Worm (Caenorhabditis elegans) whole organism, L1 larva: ENCODE results near the gene Y75B7AL.2.

Experiments used
- C34B4.2 ChIP-seq: sonication (generic microtip); optimal IDR thresholded peaks from 2 replicates; lab custom pipeline; 2017; ENCODE audit warnings: mild to moderate bottlenecking, missing genetic modification characterization, missing compliant biosample characterization
- F16B12.6 ChIP-seq: fragments of 150-350 bp; optimal IDR thresholded peaks from 2 replicates; lab custom pipeline; 2014; ENCODE audit warnings: missing biosample characterization, missing genetic modification characterization
- alr-1 ChIP-seq: fragments of 200-800 bp; sonication (Bioruptor generic); optimal IDR thresholded peaks from 2 replicates; lab custom pipeline; 2018; ENCODE audit warnings: borderline replicate concordance, mild to moderate bottlenecking, missing genetic modification characterization, missing compliant biosample characterization
- ceh-82 ChIP-seq, 3 experiments: fragments of 150-350 bp in 1 of 3; sonication (generic microtip) in 2 of 3; optimal IDR thresholded peaks; 2 replicates each; lab custom pipeline; 2014 to 2017; ENCODE audit warnings: missing biosample characterization in 3 of 3, missing genetic modification characterization in 3 of 3
- ces-1 ChIP-seq: fragments of 150-350 bp; optimal IDR thresholded peaks from 2 replicates; lab custom pipeline; 2014; ENCODE audit warnings: missing biosample characterization, missing genetic modification reagents, missing genetic modification characterization
- dpl-1 ChIP-seq, 3 experiments: fragments of 150-350 bp in 2 of 3; sonication (generic microtip) in 1 of 3; optimal IDR thresholded peaks; 2 replicates each; lab custom pipeline; 2014 to 2017; ENCODE audit warnings: missing biosample characterization in 3 of 3, missing genetic modification characterization in 3 of 3, missing genetic modification reagents in 3 of 3
- dsc-1 ChIP-seq: sonication (generic microtip); optimal IDR thresholded peaks from 2 replicates; lab custom pipeline; 2016; ENCODE audit warnings: mild to moderate bottlenecking, missing genetic modification characterization, missing compliant biosample characterization
- egl-27 ChIP-seq, 2 experiments: fragments of 150-350 bp in 1 of 2; sonication (generic microtip); optimal IDR thresholded peaks; 3 replicates each; lab custom pipeline; 2017 to 2018; ENCODE audit warnings: missing biosample characterization in 2 of 2, missing genetic modification characterization in 2 of 2, missing genetic modification reagents in 2 of 2
- ets-5 ChIP-seq: fragments of 200-800 bp; sonication (Bioruptor generic); IDR thresholded peaks from 2 replicates; pipeline ENCODE4 v1.3.6; 2022; ENCODE audit warnings: missing genetic modification characterization, missing compliant biosample characterization
- fkh-10 ChIP-seq: sonication (generic microtip); optimal IDR thresholded peaks from 2 replicates; lab custom pipeline; 2017; ENCODE audit warnings: missing biosample characterization, missing genetic modification reagents, missing genetic modification characterization
- fkh-4 ChIP-seq: sonication (generic microtip); optimal IDR thresholded peaks from 2 replicates; lab custom pipeline; 2016; ENCODE audit warnings: missing compliant biosample characterization, missing genetic modification characterization, borderline replicate concordance
- fkh-8 ChIP-seq: sonication (generic microtip); optimal IDR thresholded peaks from 2 replicates; lab custom pipeline; 2016; ENCODE audit warnings: mild to moderate bottlenecking, missing genetic modification characterization, missing compliant biosample characterization
- hlh-17 ChIP-seq: fragments of 200-800 bp; sonication (Bioruptor generic); optimal IDR thresholded peaks from 2 replicates; lab custom pipeline; 2018; ENCODE audit warnings: missing genetic modification characterization, mild to moderate bottlenecking, missing compliant biosample characterization, moderate library complexity, borderline replicate concordance
- hlh-4 ChIP-seq: sonication (generic microtip); optimal IDR thresholded peaks from 2 replicates; lab custom pipeline; 2016; ENCODE audit warnings: mild to moderate bottlenecking, missing genetic modification characterization, missing compliant biosample characterization
- hpl-2 ChIP-seq: fragments of 150-350 bp; optimal IDR thresholded peaks from 2 replicates; lab custom pipeline; 2014; ENCODE audit warnings: missing biosample characterization, missing genetic modification reagents, missing genetic modification characterization
- isw-1 ChIP-seq: fragments of 200-800 bp; sonication (Bioruptor generic); IDR thresholded peaks from 2 replicates; pipeline ENCODE4 v1.3.6; 2022; ENCODE audit warnings: missing genetic modification characterization, missing compliant biosample characterization
- lin-13 ChIP-seq: fragments of 150-350 bp; optimal IDR thresholded peaks from 2 replicates; lab custom pipeline; 2014; ENCODE audit warnings: missing biosample characterization, missing genetic modification reagents, missing genetic modification characterization
- lin-14 ChIP-seq: fragments of 200-800 bp; sonication (Bioruptor generic); optimal IDR thresholded peaks from 2 replicates; lab custom pipeline; 2018; ENCODE audit warnings: mild to moderate bottlenecking, missing genetic modification characterization, moderate library complexity, missing compliant biosample characterization
- lin-35 ChIP-seq, 2 experiments: fragments of 150-350 bp; optimal IDR thresholded peaks; 2 replicates each; lab custom pipeline; 2014; ENCODE audit warnings: missing biosample characterization in 2 of 2, missing genetic modification characterization in 2 of 2, missing genetic modification reagents in 2 of 2
- mep-1 ChIP-seq: fragments of 150-350 bp; optimal IDR thresholded peaks from 2 replicates; lab custom pipeline; 2014; ENCODE audit warnings: missing biosample characterization, missing genetic modification characterization
- nhr-11 ChIP-seq: fragments of 150-350 bp; optimal IDR thresholded peaks from 2 replicates; lab custom pipeline; 2014; ENCODE audit warnings: missing biosample characterization, missing genetic modification characterization
- nhr-19 ChIP-seq: fragments of 200-800 bp; sonication (Bioruptor generic); conservative IDR thresholded peaks from 2 replicates; pipeline ENCODE4 v1.3.6; 2022; ENCODE audit warnings: missing genetic modification characterization, missing compliant biosample characterization
- nhr-237 ChIP-seq: fragments of 150-350 bp; optimal IDR thresholded peaks from 2 replicates; lab custom pipeline; 2014; ENCODE audit warnings: missing biosample characterization, missing genetic modification characterization
- nhr-28 ChIP-seq: fragments of 150-350 bp; optimal IDR thresholded peaks from 2 replicates; lab custom pipeline; 2014; ENCODE audit warnings: missing biosample characterization, missing genetic modification characterization
- nhr-47 ChIP-seq: sonication (generic microtip); optimal IDR thresholded peaks from 2 replicates; lab custom pipeline; 2016; ENCODE audit warnings: mild to moderate bottlenecking, missing genetic modification characterization, moderate library complexity, missing compliant biosample characterization
- nhr-76 ChIP-seq: sonication (generic microtip); optimal IDR thresholded peaks from 2 replicates; lab custom pipeline; 2017; ENCODE audit warnings: missing biosample characterization, missing genetic modification characterization
- nhr-84 ChIP-seq: sonication (generic microtip); optimal IDR thresholded peaks from 2 replicates; lab custom pipeline; 2017; ENCODE audit warnings: missing biosample characterization, missing genetic modification characterization
- nhr-90 ChIP-seq: sonication (generic microtip); optimal IDR thresholded peaks from 2 replicates; lab custom pipeline; 2016; ENCODE audit warnings: mild to moderate bottlenecking, missing genetic modification characterization, missing compliant biosample characterization; ENCODE audit not compliant: poor library complexity
- pax-3 ChIP-seq: fragments of 200-800 bp; sonication (Bioruptor generic); optimal IDR thresholded peaks from 2 replicates; lab custom pipeline; 2018; ENCODE audit warnings: mild to moderate bottlenecking, missing genetic modification characterization, moderate library complexity, missing compliant biosample characterization
- pqm-1 ChIP-seq: sonication (generic microtip); optimal IDR thresholded peaks from 3 replicates; lab custom pipeline; 2017; ENCODE audit warnings: missing biosample characterization, missing genetic modification characterization
- rnt-1 ChIP-seq: sonication (generic microtip); optimal IDR thresholded peaks from 2 replicates; lab custom pipeline; 2016; ENCODE audit warnings: mild to moderate bottlenecking, missing genetic modification characterization, moderate library complexity, missing compliant biosample characterization
- snu-23 ChIP-seq: sonication (generic microtip); optimal IDR thresholded peaks from 2 replicates; lab custom pipeline; 2016; ENCODE audit warnings: missing genetic modification characterization, missing compliant biosample characterization
- unc-130 ChIP-seq: fragments of 150-350 bp; optimal IDR thresholded peaks from 2 replicates; lab custom pipeline; 2017; ENCODE audit warnings: missing biosample characterization, missing genetic modification characterization, inconsistent platforms
- unc-62 ChIP-seq: fragments of 150-350 bp; optimal IDR thresholded peaks from 2 replicates; lab custom pipeline; 2014; ENCODE audit warnings: missing biosample characterization, missing genetic modification reagents, missing genetic modification characterization
- zag-1 ChIP-seq: fragments of 150-350 bp; optimal IDR thresholded peaks from 2 replicates; lab custom pipeline; 2014; ENCODE audit warnings: missing biosample characterization, missing genetic modification characterization
- ztf-11 ChIP-seq, 2 experiments: sonication (generic microtip); optimal IDR thresholded peaks; 2 replicates each; lab custom pipeline; 2016 to 2017; ENCODE audit warnings: missing genetic modification characterization in 2 of 2, missing biosample characterization in 1 of 2, missing compliant biosample characterization in 1 of 2

The Y75B7AL.2 gene

DNA sequence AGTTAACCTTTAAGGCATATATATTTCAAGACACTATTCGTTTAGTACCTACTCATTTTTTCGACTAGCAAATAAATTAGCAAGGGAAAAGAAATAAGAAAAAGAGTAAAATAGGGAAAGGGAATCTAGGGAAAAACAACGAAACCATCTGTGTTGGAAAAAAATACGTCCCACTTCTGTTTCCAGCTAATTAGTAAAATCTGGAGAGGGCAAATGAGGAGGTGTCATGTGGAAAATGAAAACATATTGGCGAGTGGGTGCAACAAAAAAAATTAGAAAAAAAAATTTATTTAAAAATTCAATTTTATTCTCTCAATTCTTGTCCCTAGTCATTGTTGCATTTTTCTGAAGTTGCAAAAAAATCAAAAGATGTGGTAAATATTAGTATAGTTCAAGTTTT lies 50.2 kb downstream of the Y75B7AL.2 start:
- TF ChIP-seq nhr-11 (tag; lab: Kevin White, UChicago), result no peak
- peak; percentile 81 for TF ChIP-seq fkh-4 (tag; lab: Kevin White, UChicago)
- TF ChIP-seq dsc-1 (tag; lab: Kevin White, UChicago), result peak; percentile 96

DNA sequence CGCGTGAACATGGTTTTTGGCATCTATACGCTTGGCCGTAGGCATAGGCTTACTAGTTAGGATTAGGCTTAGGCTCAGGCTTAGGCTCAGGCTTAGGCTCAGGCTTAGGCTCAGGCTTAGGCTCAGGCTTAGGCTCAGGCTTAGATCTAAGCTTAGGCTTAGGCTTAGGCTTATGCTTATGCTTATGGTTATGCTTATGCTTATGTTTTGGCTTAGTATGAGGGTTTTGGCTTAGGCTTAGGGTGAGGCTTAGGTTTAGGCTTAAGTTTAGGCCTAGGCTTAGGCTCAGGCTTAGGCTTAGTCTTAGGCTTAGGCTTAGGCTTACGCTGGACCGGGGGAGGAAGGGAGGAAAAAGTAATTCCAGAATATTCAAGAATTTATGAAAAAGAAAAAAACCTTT lies 52.1 kb downstream of the Y75B7AL.2 start:
- TF ChIP-seq hpl-2, result no peak
- no peak for TF ChIP-seq hlh-4
- TF ChIP-seq alr-1, result no peak
- TF ChIP-seq nhr-90 (tag; lab: Kevin White, UChicago), result no peak
- TF ChIP-seq nhr-237, result no peak
- TF ChIP-seq nhr-47, result no peak
- TF ChIP-seq ets-5 (GFP tag; lab: Robert Waterston, UW), result no peak
- TF ChIP-seq isw-1 (GFP tag; lab: Robert Waterston, UW), result no peak
- no peak for TF ChIP-seq egl-27 (tag; optimal IDR thresholded peaks at IDR 0.05; lab: Kevin White, UChicago)
- no peak for TF ChIP-seq fkh-8 (tag; lab: Kevin White, UChicago)
- no peak for TF ChIP-seq unc-62
- no peak for TF ChIP-seq rnt-1
- TF ChIP-seq mep-1 (tag; lab: Kevin White, UChicago), result no peak
- no peak for TF ChIP-seq lin-14 (GFP tag; lab: Kevin White, UChicago)
- TF ChIP-seq, all 84 proteins: peak for 0

DNA sequence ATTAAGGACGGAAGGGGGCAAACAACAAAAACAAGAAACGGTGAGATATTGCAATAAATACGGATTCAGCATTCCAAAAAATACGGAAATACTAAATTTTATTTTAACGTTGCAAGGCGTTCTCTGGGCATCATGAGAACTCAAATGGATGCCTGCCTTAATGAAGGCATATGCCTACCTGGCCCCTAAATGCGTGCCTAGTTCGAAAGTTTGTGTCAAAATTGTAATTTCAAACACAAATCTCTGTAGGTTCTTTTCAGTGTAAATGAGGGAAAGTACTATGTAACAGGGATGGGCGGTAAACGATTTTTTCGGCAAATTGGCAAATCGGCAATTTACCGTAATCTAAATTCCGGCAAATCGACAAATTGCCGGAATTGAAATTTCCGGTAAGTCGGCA lies 55.9 kb downstream of the Y75B7AL.2 start:
- no peak for TF ChIP-seq nhr-28
- no peak for TF ChIP-seq pax-3 (tag; lab: Kevin White, UChicago)
- no peak for TF ChIP-seq dpl-1 (GFP tag; optimal IDR thresholded peaks at IDR 0.05; lab: Kevin White, UChicago)
- no peak for TF ChIP-seq lin-14 (GFP tag; lab: Kevin White, UChicago)
- no peak for TF ChIP-seq lin-13 (GFP tag; lab: Kevin White, UChicago)
- no peak for TF ChIP-seq fkh-10 (GFP tag; lab: Kevin White, UChicago)
- no peak for TF ChIP-seq unc-130 (tag; lab: Kevin White, UChicago)
- TF ChIP-seq ceh-82 (tag; optimal IDR thresholded peaks at IDR 0.05; lab: Kevin White, UChicago), result no peak
- TF ChIP-seq C34B4.2 (tag; lab: Kevin White, UChicago), result no peak
- no peak for TF ChIP-seq pqm-1 (tag; lab: Kevin White, UChicago)

DNA sequence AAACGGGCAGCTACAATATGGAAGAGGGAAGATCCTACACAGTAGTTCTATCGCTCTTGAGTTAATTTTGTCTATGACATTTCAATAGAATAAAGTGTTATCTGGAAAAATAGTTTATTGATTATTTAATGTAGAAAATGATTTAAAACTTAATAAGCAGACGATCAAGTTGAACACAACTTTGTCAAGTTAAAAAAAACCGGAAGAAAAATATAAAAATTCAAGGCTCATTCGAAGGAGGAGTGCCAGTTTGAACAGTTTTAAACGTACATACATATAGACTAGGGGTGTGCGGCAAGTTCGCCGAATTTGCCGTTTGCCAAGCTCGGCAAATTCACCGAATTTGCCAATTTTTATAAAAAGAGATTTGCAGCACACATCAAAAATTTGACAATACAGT lies 58.7 kb downstream of the Y75B7AL.2 start, which contains the start of gene egl-2:
TSS of gene egl-2 (minus strand) at position 101 of the 400 bp plus-strand sequence.
- no peak for TF ChIP-seq snu-23 (GFP tag; lab: Kevin White, UChicago)

DNA sequence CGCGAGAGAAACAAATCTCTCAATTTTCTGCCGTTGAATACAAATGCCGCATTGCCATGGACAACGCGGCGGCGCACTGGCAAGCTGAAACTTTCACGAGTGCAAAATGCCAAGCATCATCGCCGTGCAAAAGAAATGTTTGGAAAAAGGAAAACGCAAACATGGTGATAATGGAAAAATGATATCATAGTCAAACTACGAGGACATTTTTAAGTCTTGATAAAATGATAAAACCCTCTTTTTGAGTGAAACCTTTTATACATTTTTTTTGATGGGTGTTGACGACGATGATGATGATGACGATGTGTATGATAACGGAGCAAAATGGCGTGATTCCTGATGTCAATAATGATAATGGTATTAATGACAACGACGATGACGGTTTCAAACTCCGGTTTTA lies 70.7 kb downstream of the Y75B7AL.2 start:
- no peak for TF ChIP-seq nhr-19 (GFP tag; lab: Robert Waterston, UW)
- TF ChIP-seq fkh-10 (GFP tag; lab: Kevin White, UChicago), result no peak
- no peak for TF ChIP-seq lin-13 (GFP tag; lab: Kevin White, UChicago)
- no peak for TF ChIP-seq rnt-1
- TF ChIP-seq ztf-11 (tag; optimal IDR thresholded peaks at IDR 0.05; lab: Kevin White, UChicago), result no peak
- TF ChIP-seq hlh-17, result no peak
- TF ChIP-seq zag-1 (tag; lab: Kevin White, UChicago), result no peak
- TF ChIP-seq nhr-84 (tag; lab: Kevin White, UChicago), result no peak
- no peak for TF ChIP-seq mep-1 (tag; lab: Kevin White, UChicago)
- TF ChIP-seq lin-35 (GFP tag; optimal IDR thresholded peaks at IDR 0.05; lab: Kevin White, UChicago), result peak in 1 of 2 experiments; percentile 11
- no peak for TF ChIP-seq F16B12.6 (tag; lab: Kevin White, UChicago)
- TF ChIP-seq nhr-76 (tag; lab: Kevin White, UChicago), result no peak
- TF ChIP-seq fkh-8 (tag; lab: Kevin White, UChicago), result peak; percentile 64
- TF ChIP-seq ces-1 (GFP tag; lab: Kevin White, UChicago), result no peak
- TF ChIP-seq, all 84 proteins: peak for 2
